Worm (Caenorhabditis elegans): Measurements from ENCODE around the gene grl-11.

The grl-11 gene

ce11 chrIII:9118921-9119606 lies 900 bp upstream of the grl-11 start, which contains the start of gene ced-11:
ced-11 (plus strand) TSS chrIII:9119556.
- no peak for TF ChIP-seq unc-62 (GFP tag; optimal IDR thresholded peaks at IDR 0.05)

ce11 chrIII:9115745-9116144 lies 2.4 kb downstream of the grl-11 start:
- no peak for TF ChIP-seq unc-62 (GFP tag; optimal IDR thresholded peaks at IDR 0.05)

- no peak for TF ChIP-seq unc-62 (GFP tag; optimal IDR thresholded peaks at IDR 0.05)
These were observed 3.5 kb downstream of the grl-11 start, which contains the start of gene ZK512.1 for ce11 chrIII:9114649-9115048. ZK512.1 (plus strand) TSS chrIII:9114949.

- TF ChIP-seq unc-62 (GFP tag; optimal IDR thresholded peaks at IDR 0.05): no peak
These were observed 4.1 kb downstream of the grl-11 start for ce11 chrIII:9114076-9114475.

- no peak for TF ChIP-seq unc-62 (GFP tag; optimal IDR thresholded peaks at IDR 0.05)
These were observed 5.7 kb downstream of the grl-11 start for ce11 chrIII:9112479-9112878.

- TF ChIP-seq unc-62 (GFP tag; optimal IDR thresholded peaks at IDR 0.05): no peak
These were observed 7.9 kb downstream of the grl-11 start for ce11 chrIII:9110270-9110669.

ce11 chrIII:9109726-9110125 lies 8.4 kb downstream of the grl-11 start:
- TF ChIP-seq unc-62 (GFP tag; optimal IDR thresholded peaks at IDR 0.05): no peak

- TF ChIP-seq unc-62 (GFP tag; optimal IDR thresholded peaks at IDR 0.05): no peak
These were observed 9.0 kb downstream of the grl-11 start, which contains the start of gene cya-1 for ce11 chrIII:9109172-9109571. cya-1 (minus strand) TSS chrIII:9109272.

ce11 chrIII:9105653-9106052 lies 12.5 kb downstream of the grl-11 start:
- TF ChIP-seq unc-62 (GFP tag; optimal IDR thresholded peaks at IDR 0.05): no peak

- no peak for TF ChIP-seq unc-62 (GFP tag; optimal IDR thresholded peaks at IDR 0.05)
These were observed 14.1 kb downstream of the grl-11 start for ce11 chrIII:9104060-9104459.

ce11 chrIII:9103643-9104042 lies 14.5 kb downstream of the grl-11 start, which contains the start of gene dos-1:
dos-1 (plus strand) TSS chrIII:9103943.
- TF ChIP-seq unc-62 (GFP tag; optimal IDR thresholded peaks at IDR 0.05): no peak

- no peak for TF ChIP-seq unc-62 (GFP tag; optimal IDR thresholded peaks at IDR 0.05)
These were observed 17.0 kb downstream of the grl-11 start, which contains the start of gene ZK507.1 for ce11 chrIII:9101212-9101611. ZK507.1 (minus strand) TSS chrIII:9101312.

- no peak for TF ChIP-seq unc-62 (GFP tag; optimal IDR thresholded peaks at IDR 0.05)
These were observed 26.5 kb downstream of the grl-11 start, which contains the start of gene glp-1 for ce11 chrIII:9091392-9092291. glp-1 (plus strand) TSS chrIII:9092241.

- TF ChIP-seq unc-62 (GFP tag; optimal IDR thresholded peaks at IDR 0.05): no peak
These were observed 28.8 kb downstream of the grl-11 start, which contains the start of the genes mccc-2 and mrpl-44 for ce11 chrIII:9089325-9089823. mccc-2 (minus strand) TSS chrIII:9089375. mrpl-44 (minus strand) TSS chrIII:9089375.

ce11 chrIII:9084329-9084728 lies 33.8 kb downstream of the grl-11 start:
- TF ChIP-seq unc-62 (GFP tag; optimal IDR thresholded peaks at IDR 0.05): no peak

ce11 chrIII:9083118-9083517 lies 35.0 kb downstream of the grl-11 start:
- no peak for TF ChIP-seq unc-62 (GFP tag; optimal IDR thresholded peaks at IDR 0.05)

All from whole organism, dauer.